Fruit fly (Drosophila melanogaster): Measurements from ENCODE around the gene CG42740.

DNA sequence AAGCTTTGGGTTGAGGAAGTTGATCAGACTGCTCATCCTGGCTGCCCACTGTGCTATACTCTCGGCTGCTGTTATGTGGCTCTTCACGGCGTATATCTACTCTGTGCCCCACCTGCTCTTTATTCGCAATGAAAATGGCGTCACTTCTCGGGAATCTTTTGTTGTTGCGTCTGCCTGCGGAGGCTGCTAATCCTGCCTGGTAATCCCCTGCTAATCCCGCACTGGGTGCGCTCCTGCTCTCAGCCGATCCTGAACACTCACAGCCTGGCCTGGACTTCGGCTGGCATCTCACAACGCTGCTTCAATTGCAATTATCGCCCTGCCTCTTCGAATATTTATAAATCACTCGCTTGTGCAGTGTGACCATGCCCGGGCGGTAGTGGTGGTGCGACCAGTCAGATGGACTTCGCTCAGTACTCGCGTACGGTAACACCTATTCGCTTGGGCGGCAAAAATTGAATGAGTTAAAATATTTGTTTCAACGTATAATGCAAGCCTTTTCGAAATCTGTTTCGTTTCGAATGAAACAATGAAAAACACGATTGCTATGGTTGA, 5.1 kb upstream of the CG42740 start, which contains the start of gene CG2218:
- TF ChIP-seq klu (GFP tag; IDR thresholded peaks at IDR 0.05) (no peak), CG6683 (GFP tag; optimal IDR thresholded peaks at IDR 0.05) (no peak), p53 (GFP tag; optimal IDR thresholded peaks at IDR 0.05) (no peak), Adf1 (GFP tag; IDR thresholded peaks at IDR 0.05) (no peak), Bgb (GFP tag; IDR thresholded peaks at IDR 0.05; ENCODE audit: partially characterized antibody) (peak; percentile 56), Ada2b (GFP tag; IDR thresholded peaks at IDR 0.05) (no peak), CG10431 (GFP tag; optimal IDR thresholded peaks at IDR 0.05) (no peak)

Data from whole organism, embryonic.